Fruit fly (Drosophila melanogaster): ENCODE results near the gene nbs.

nbs gene

dm6 chr3L:9723108-9723507 is at the start of gene nbs, which contains the start of gene defl:
Gene nbs, minus strand, starts transcription at chr3L:9723194.
Gene defl, plus strand, starts transcription at chr3L:9723423.
- TF ChIP-seq CG14655 (GFP tag; optimal IDR thresholded peaks at IDR 0.05) (no peak), CG17806 (tag; optimal IDR thresholded peaks at IDR 0.05) (peak; percentile 45), CG15710 (tag; optimal IDR thresholded peaks at IDR 0.05) (peak; percentile 59), gl (tag; optimal IDR thresholded peaks at IDR 0.05) (peak; percentile 12), CG13204 (GFP tag; optimal IDR thresholded peaks at IDR 0.05) (no peak), CG4496 (GFP tag; IDR thresholded peaks at IDR 0.05) (peak; percentile 79), D1 (tag; optimal IDR thresholded peaks at IDR 0.05) (no peak), Pif1A (GFP tag; optimal IDR thresholded peaks at IDR 0.05) (no peak), CG9948 (tag; optimal IDR thresholded peaks at IDR 0.05) (peak; percentile 28), Pif1B (GFP tag; optimal IDR thresholded peaks at IDR 0.05) (no peak), CG10348 (GFP tag; IDR thresholded peaks at IDR 0.05) (no peak), Ets98B (GFP tag; IDR thresholded peaks at IDR 0.05) (peak; percentile 50; the same call in 1 of the 2 replicates), Snoo (tag; optimal IDR thresholded peaks at IDR 0.05) (peak; percentile 60), CG32121 (GFP tag; IDR thresholded peaks at IDR 0.05) (peak; percentile 65; the same call in 1 of the 2 replicates), CG8301 (tag; optimal IDR thresholded peaks at IDR 0.05) (no peak), rn (GFP tag; IDR thresholded peaks at IDR 0.05) (no peak), CG12605 (GFP tag; IDR thresholded peaks at IDR 0.05) (no peak), CG34367 (tag; optimal IDR thresholded peaks at IDR 0.05) (no peak), EcR (GFP tag; optimal IDR thresholded peaks at IDR 0.05) (no peak), fd96Ca (GFP tag; IDR thresholded peaks at IDR 0.05) (no peak), CG8159 (tag; optimal IDR thresholded peaks at IDR 0.05) (peak; percentile 56)

- TF ChIP-seq CG12605 (GFP tag; IDR thresholded peaks at IDR 0.05) (no peak), EcR (GFP tag; optimal IDR thresholded peaks at IDR 0.05) (no peak), Pif1A (GFP tag; optimal IDR thresholded peaks at IDR 0.05) (no peak), CG32121 (GFP tag; IDR thresholded peaks at IDR 0.05) (no peak), rn (GFP tag; IDR thresholded peaks at IDR 0.05) (no peak), CG14655 (GFP tag; optimal IDR thresholded peaks at IDR 0.05) (no peak), Snoo (tag; optimal IDR thresholded peaks at IDR 0.05) (no peak), CG34367 (tag; optimal IDR thresholded peaks at IDR 0.05) (no peak), gl (tag; optimal IDR thresholded peaks at IDR 0.05) (no peak), fd96Ca (GFP tag; IDR thresholded peaks at IDR 0.05) (no peak), CG9948 (tag; optimal IDR thresholded peaks at IDR 0.05) (no peak)
Observed at dm6 chr3L:9768385-9768784, 45.4 kb upstream of the nbs start.

dm6 chr3L:9767636-9768358 is 44.8 kb upstream of the nbs start:
- TF ChIP-seq EcR (GFP tag; optimal IDR thresholded peaks at IDR 0.05): peak; percentile 88
- no peak for TF ChIP-seq Ets98B (GFP tag; IDR thresholded peaks at IDR 0.05)
- peak; percentile 46; the same call in 2 of the 3 replicates for TF ChIP-seq CG4496 (GFP tag; IDR thresholded peaks at IDR 0.05)

dm6 chr3L:9766364-9766763 is 43.4 kb upstream of the nbs start:
- TF ChIP-seq CG4496 (GFP tag; IDR thresholded peaks at IDR 0.05) (no peak), gl (tag; optimal IDR thresholded peaks at IDR 0.05) (no peak), CG10348 (GFP tag; IDR thresholded peaks at IDR 0.05) (no peak), Snoo (tag; optimal IDR thresholded peaks at IDR 0.05) (no peak), CG8301 (tag; optimal IDR thresholded peaks at IDR 0.05) (no peak), Pif1A (GFP tag; optimal IDR thresholded peaks at IDR 0.05) (no peak)

- no peak for TF ChIP-seq Pif1A (GFP tag; optimal IDR thresholded peaks at IDR 0.05)
Observed at dm6 chr3L:9765710-9766005, 42.7 kb upstream of the nbs start.

- TF ChIP-seq CG14655 (GFP tag; optimal IDR thresholded peaks at IDR 0.05) (peak; percentile 80), CG4496 (GFP tag; IDR thresholded peaks at IDR 0.05) (peak; percentile 53; the same call in 2 of the 3 replicates), CG8159 (tag; optimal IDR thresholded peaks at IDR 0.05) (peak; percentile 48), CG32121 (GFP tag; IDR thresholded peaks at IDR 0.05) (no peak), rn (GFP tag; IDR thresholded peaks at IDR 0.05) (no peak), CG9948 (tag; optimal IDR thresholded peaks at IDR 0.05) (peak; percentile 30), CG34367 (tag; optimal IDR thresholded peaks at IDR 0.05) (no peak), Snoo (tag; optimal IDR thresholded peaks at IDR 0.05) (peak; percentile 13), EcR (GFP tag; optimal IDR thresholded peaks at IDR 0.05) (no peak), CG13204 (GFP tag; optimal IDR thresholded peaks at IDR 0.05) (no peak), Ets98B (GFP tag; IDR thresholded peaks at IDR 0.05) (no peak), fd96Ca (GFP tag; IDR thresholded peaks at IDR 0.05) (peak; percentile 23; the same call in 1 of the 3 replicates), CG15710 (tag; optimal IDR thresholded peaks at IDR 0.05) (peak; percentile 25), CG12605 (GFP tag; IDR thresholded peaks at IDR 0.05) (0 out of 2 replicates have a peak, but pooled peaks have one; percentile 16), CG8301 (tag; optimal IDR thresholded peaks at IDR 0.05) (peak; percentile 62), gl (tag; optimal IDR thresholded peaks at IDR 0.05) (no peak), CG17806 (tag; optimal IDR thresholded peaks at IDR 0.05) (peak; percentile 50), CG10348 (GFP tag; IDR thresholded peaks at IDR 0.05) (no peak), Pif1B (GFP tag; optimal IDR thresholded peaks at IDR 0.05) (peak; percentile 24), D1 (tag; optimal IDR thresholded peaks at IDR 0.05) (no peak), Pif1A (GFP tag; optimal IDR thresholded peaks at IDR 0.05) (peak; percentile 23)
Observed at dm6 chr3L:9764915-9765709, 42.1 kb upstream of the nbs start.
